Worm (Caenorhabditis elegans): ENCODE results near the gene srlf-28.

The srlf-28 gene

ce11 chrIV:14387766-14388553, 44.3 kb upstream of the srlf-28 start:
- TF ChIP-seq tbx-7 (tag; optimal IDR thresholded peaks at IDR 0.05) (no peak), elt-4 (tag; optimal IDR thresholded peaks at IDR 0.05) (no peak), pat-9 (tag; optimal IDR thresholded peaks at IDR 0.05) (no peak), sdc-2 (tag; optimal IDR thresholded peaks at IDR 0.05) (no peak), hlh-30 (tag; optimal IDR thresholded peaks at IDR 0.05; ENCODE audit: insufficient read depth) (no peak)

- TF ChIP-seq dve-1 (tag; optimal IDR thresholded peaks at IDR 0.05) (no peak), ceh-9 (tag; optimal IDR thresholded peaks at IDR 0.05) (no peak), fkh-10 (GFP tag; optimal IDR thresholded peaks at IDR 0.05) (no peak), ceh-22 (tag; optimal IDR thresholded peaks at IDR 0.05) (no peak)
Observed at ce11 chrIV:14385140-14385539, 41.5 kb upstream of the srlf-28 start.

- no peak for TF ChIP-seq pha-2 (tag; optimal IDR thresholded peaks at IDR 0.05)
- no peak for TF ChIP-seq lin-11 (tag; optimal IDR thresholded peaks at IDR 0.05)
- TF ChIP-seq ceh-24 (tag; optimal IDR thresholded peaks at IDR 0.05), result no peak
- TF ChIP-seq fkh-10 (GFP tag; optimal IDR thresholded peaks at IDR 0.05), result no peak
- TF ChIP-seq F13H6.1 (tag; optimal IDR thresholded peaks at IDR 0.05), result no peak
- TF ChIP-seq K09A11.1 (tag; optimal IDR thresholded peaks at IDR 0.05; ENCODE audit: insufficient read depth), result no peak
- TF ChIP-seq unc-3 (GFP tag; conservative IDR thresholded peaks at IDR 0.05), result no peak
- TF ChIP-seq unc-3 (tag; optimal IDR thresholded peaks at IDR 0.05), result no peak
- no peak for TF ChIP-seq zip-5 (tag; optimal IDR thresholded peaks at IDR 0.05)
Observed at ce11 chrIV:14384194-14384593, 40.5 kb upstream of the srlf-28 start.

- no peak for TF ChIP-seq ttx-3 (tag; optimal IDR thresholded peaks at IDR 0.05)
- TF ChIP-seq rnt-1 (tag; optimal IDR thresholded peaks at IDR 0.05), result no peak
- TF ChIP-seq elt-4 (tag; optimal IDR thresholded peaks at IDR 0.05), result no peak
- TF ChIP-seq syd-9 (tag; optimal IDR thresholded peaks at IDR 0.05), result no peak
- TF ChIP-seq mec-3 (tag; optimal IDR thresholded peaks at IDR 0.05; ENCODE audit: borderline replicate concordance), result no peak
- no peak for TF ChIP-seq hlh-30 (tag; optimal IDR thresholded peaks at IDR 0.05; ENCODE audit: insufficient read depth)
- TF ChIP-seq elt-2 (tag; optimal IDR thresholded peaks at IDR 0.05), result no peak
- no peak for TF ChIP-seq fkh-10 (GFP tag; optimal IDR thresholded peaks at IDR 0.05)
- TF ChIP-seq nfya-1 (tag; optimal IDR thresholded peaks at IDR 0.05), result no peak
Observed at ce11 chrIV:14383474-14383873, 39.8 kb upstream of the srlf-28 start, which contains the start of gene paqr-3. Gene paqr-3 (minus strand): TSS chrIV:14383683.

- TF ChIP-seq hlh-8 (tag; optimal IDR thresholded peaks at IDR 0.05) (no peak), ceh-9 (tag; optimal IDR thresholded peaks at IDR 0.05) (no peak), syd-9 (tag; optimal IDR thresholded peaks at IDR 0.05) (no peak), dve-1 (tag; optimal IDR thresholded peaks at IDR 0.05) (no peak), mec-3 (tag; optimal IDR thresholded peaks at IDR 0.05; ENCODE audit: borderline replicate concordance) (no peak), rnt-1 (tag; optimal IDR thresholded peaks at IDR 0.05) (no peak), K09A11.1 (tag; optimal IDR thresholded peaks at IDR 0.05; ENCODE audit: insufficient read depth) (no peak), sox-2 (GFP tag; IDR thresholded peaks at IDR 0.05) (no peak), lim-6 (tag; optimal IDR thresholded peaks at IDR 0.05) (no peak), nfya-1 (tag; optimal IDR thresholded peaks at IDR 0.05) (no peak), Y22D7AL.16 (tag; optimal IDR thresholded peaks at IDR 0.05) (no peak), ets-4 (tag; optimal IDR thresholded peaks at IDR 0.05) (no peak), tbx-7 (tag; optimal IDR thresholded peaks at IDR 0.05) (no peak), ceh-34 (tag; optimal IDR thresholded peaks at IDR 0.05) (no peak), ceh-19 (GFP tag; optimal IDR thresholded peaks at IDR 0.05) (no peak)
Observed at ce11 chrIV:14379191-14379590, 35.5 kb upstream of the srlf-28 start.

ce11 chrIV:14377850-14378249, 34.2 kb upstream of the srlf-28 start:
- no peak for TF ChIP-seq zip-5 (tag; optimal IDR thresholded peaks at IDR 0.05)
- TF ChIP-seq madf-2 (tag; optimal IDR thresholded peaks at IDR 0.05), result no peak

Data from whole organism, late embryonic.